Worm (Caenorhabditis elegans) whole organism, mixed stage, embryonic: ENCODE results near the gene F08G2.5.

ENCODE experiments used
- M03D4.4 ChIP-seq: sonication (generic microtip); optimal IDR thresholded peaks from 2 replicates; lab custom pipeline; 2017; ENCODE audit warnings: mild to moderate bottlenecking, missing genetic modification characterization, missing compliant biosample characterization
- bed-3 ChIP-seq: fragments of 200-800 bp; sonication (Bioruptor generic); optimal IDR thresholded peaks from 3 replicates; lab custom pipeline; 2018; ENCODE audit warnings: mild to moderate bottlenecking, missing genetic modification characterization, moderate library complexity, missing compliant biosample characterization
- blmp-1 ChIP-seq: fragments of 150-350 bp; optimal IDR thresholded peaks from 2 replicates; lab custom pipeline; 2014; ENCODE audit warnings: missing biosample characterization, missing genetic modification characterization
- ceh-39 ChIP-seq: fragments of 150-350 bp; optimal IDR thresholded peaks from 2 replicates; lab custom pipeline; 2014; ENCODE audit warnings: missing biosample characterization, missing genetic modification characterization
- ceh-83 ChIP-seq: fragments of 200-800 bp; sonication (Bioruptor generic); optimal IDR thresholded peaks from 2 replicates; lab custom pipeline; 2018; ENCODE audit warnings: mild to moderate bottlenecking, missing genetic modification characterization, missing compliant biosample characterization
- cnd-1 ChIP-seq: fragments of 200-800 bp; sonication (Bioruptor generic); optimal IDR thresholded peaks from 2 replicates; lab custom pipeline; 2018; ENCODE audit warnings: mild to moderate bottlenecking, missing genetic modification characterization, missing compliant biosample characterization
- drap-1 ChIP-seq: fragments of 200-800 bp; sonication (Bioruptor generic); optimal IDR thresholded peaks from 3 replicates; lab custom pipeline; 2018; ENCODE audit warnings: mild to moderate bottlenecking, missing genetic modification characterization, missing compliant biosample characterization
- elt-1 ChIP-seq: sonication (generic microtip); optimal IDR thresholded peaks from 2 replicates; lab custom pipeline; 2017; ENCODE audit warnings: missing genetic modification characterization, mild to moderate bottlenecking, missing compliant biosample characterization, antibody characterized with exemption, moderate library complexity, borderline replicate concordance; ENCODE audit not compliant: insufficient read depth
- elt-3 ChIP-seq: fragments of 150-350 bp; optimal IDR thresholded peaks from 2 replicates; lab custom pipeline; 2014; ENCODE audit warnings: missing biosample characterization, missing genetic modification characterization
- flh-1 ChIP-seq: fragments of 200-800 bp; sonication (Bioruptor generic); optimal IDR thresholded peaks from 2 replicates; lab custom pipeline; 2018; ENCODE audit warnings: mild to moderate bottlenecking, missing genetic modification characterization, moderate library complexity, missing compliant biosample characterization
- ham-2 ChIP-seq: fragments of 200-800 bp; sonication (Bioruptor generic); optimal IDR thresholded peaks from 2 replicates; lab custom pipeline; 2018; ENCODE audit warnings: mild to moderate bottlenecking, missing genetic modification characterization, missing compliant biosample characterization
- hlh-1 ChIP-seq: fragments of 150-350 bp; optimal IDR thresholded peaks from 2 replicates; lab custom pipeline; 2014; ENCODE audit warnings: missing biosample characterization, missing genetic modification reagents, missing genetic modification characterization
- lin-13 ChIP-seq: fragments of 150-350 bp; optimal IDR thresholded peaks from 2 replicates; lab custom pipeline; 2014; ENCODE audit warnings: missing biosample characterization, missing genetic modification characterization
- lin-32 ChIP-seq: fragments of 200-800 bp; sonication (Bioruptor generic); optimal IDR thresholded peaks from 2 replicates; lab custom pipeline; 2018; ENCODE audit warnings: mild to moderate bottlenecking, missing genetic modification characterization, missing compliant biosample characterization
- lsy-2 ChIP-seq: fragments of 150-350 bp; optimal IDR thresholded peaks from 2 replicates; lab custom pipeline; 2014; ENCODE audit warnings: missing biosample characterization, missing genetic modification characterization
- mep-1 ChIP-seq: fragments of 150-350 bp; optimal IDR thresholded peaks from 2 replicates; lab custom pipeline; 2017; ENCODE audit warnings: missing biosample characterization, missing genetic modification reagents, missing genetic modification characterization, inconsistent platforms
- mls-2 ChIP-seq: sonication (generic microtip); optimal IDR thresholded peaks from 2 replicates; lab custom pipeline; 2016; ENCODE audit warnings: mild to moderate bottlenecking, missing genetic modification characterization, moderate library complexity, missing compliant biosample characterization
- nhr-12 ChIP-seq: fragments of 150-350 bp; optimal IDR thresholded peaks from 2 replicates; lab custom pipeline; 2014; ENCODE audit warnings: missing biosample characterization, missing genetic modification characterization
- nhr-2 ChIP-seq: fragments of 150-350 bp; optimal IDR thresholded peaks from 2 replicates; lab custom pipeline; 2014; ENCODE audit warnings: missing biosample characterization, missing genetic modification characterization
- nhr-237 ChIP-seq: fragments of 150-350 bp; optimal IDR thresholded peaks from 2 replicates; lab custom pipeline; 2014; ENCODE audit warnings: missing biosample characterization, missing genetic modification characterization
- nhr-76 ChIP-seq: sonication (generic microtip); optimal IDR thresholded peaks from 2 replicates; lab custom pipeline; 2017; ENCODE audit warnings: missing biosample characterization, missing genetic modification characterization
- pha-4 ChIP-seq: fragments of 150-350 bp; optimal IDR thresholded peaks from 2 replicates; lab custom pipeline; 2018; ENCODE audit warnings: missing biosample characterization, missing genetic modification reagents, missing genetic modification characterization
- sem-2 ChIP-seq: fragments of 200-800 bp; sonication (Bioruptor generic); optimal IDR thresholded peaks from 2 replicates; lab custom pipeline; 2018; ENCODE audit warnings: mild to moderate bottlenecking, missing genetic modification characterization, missing compliant biosample characterization
- snpc-4 ChIP-seq: fragments of 150-350 bp; optimal IDR thresholded peaks from 2 replicates; lab custom pipeline; 2014; ENCODE audit warnings: missing biosample characterization, missing genetic modification characterization
- tbx-8 ChIP-seq: fragments of 200-800 bp; sonication (Bioruptor generic); optimal IDR thresholded peaks from 2 replicates; lab custom pipeline; 2018; ENCODE audit warnings: mild to moderate bottlenecking, missing genetic modification characterization, moderate library complexity, missing compliant biosample characterization
- unc-120 ChIP-seq: sonication (generic microtip); optimal IDR thresholded peaks from 2 replicates; lab custom pipeline; 2017; ENCODE audit warnings: missing genetic modification characterization, missing compliant biosample characterization; ENCODE audit not compliant: poor library complexity, severe bottlenecking
- unc-39 ChIP-seq: fragments of 150-350 bp; optimal IDR thresholded peaks from 2 replicates; lab custom pipeline; 2014; ENCODE audit warnings: missing biosample characterization, missing genetic modification characterization
- unc-62 ChIP-seq: fragments of 150-350 bp; optimal IDR thresholded peaks from 2 replicates; lab custom pipeline; 2014; ENCODE audit warnings: missing biosample characterization, missing genetic modification reagents, missing genetic modification characterization
- zip-8 ChIP-seq: fragments of 150-350 bp; optimal IDR thresholded peaks from 2 replicates; lab custom pipeline; 2014; ENCODE audit warnings: missing biosample characterization, missing genetic modification characterization
- ztf-11 ChIP-seq: fragments of 150-350 bp; optimal IDR thresholded peaks from 2 replicates; lab custom pipeline; 2014; ENCODE audit warnings: missing biosample characterization, missing genetic modification characterization

Gene F08G2.5

DNA sequence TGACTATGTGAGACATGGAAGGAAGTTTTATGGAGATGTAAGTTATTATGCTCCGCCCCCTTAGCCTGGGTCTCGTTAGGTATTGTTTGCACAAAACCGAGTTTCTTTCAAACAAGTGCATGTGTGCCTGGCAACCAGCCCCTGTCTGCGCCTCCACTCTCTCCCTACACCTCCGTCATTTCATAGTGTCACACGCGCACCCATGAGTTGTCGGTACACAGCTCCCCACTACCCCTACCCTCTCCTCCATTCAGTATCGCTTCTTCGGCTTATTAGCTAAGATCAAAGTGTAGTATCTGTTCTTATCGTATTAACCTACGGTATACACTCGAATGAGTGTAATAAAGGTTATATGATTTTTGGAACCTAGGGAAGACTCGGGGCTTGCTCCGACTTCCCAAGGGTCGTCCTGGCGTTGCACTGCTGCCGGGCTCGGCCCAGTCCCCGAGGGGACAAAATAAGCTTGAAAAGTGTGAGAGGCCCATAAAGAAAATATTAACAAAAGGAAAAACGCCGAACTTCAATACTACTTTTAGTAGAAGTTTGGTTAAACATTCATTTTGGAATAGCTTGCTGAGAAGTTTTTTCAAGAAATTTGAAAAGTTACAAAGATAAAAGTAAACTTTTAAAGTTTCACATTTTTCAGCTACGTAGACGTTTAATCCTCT is 19.2 kb upstream of the F08G2.5 start:
- peak; percentile 28 for TF ChIP-seq nhr-2 (tag; lab: Kevin White, UChicago)
- peak; percentile 23 for TF ChIP-seq cnd-1 (tag; lab: Kevin White, UChicago)

DNA sequence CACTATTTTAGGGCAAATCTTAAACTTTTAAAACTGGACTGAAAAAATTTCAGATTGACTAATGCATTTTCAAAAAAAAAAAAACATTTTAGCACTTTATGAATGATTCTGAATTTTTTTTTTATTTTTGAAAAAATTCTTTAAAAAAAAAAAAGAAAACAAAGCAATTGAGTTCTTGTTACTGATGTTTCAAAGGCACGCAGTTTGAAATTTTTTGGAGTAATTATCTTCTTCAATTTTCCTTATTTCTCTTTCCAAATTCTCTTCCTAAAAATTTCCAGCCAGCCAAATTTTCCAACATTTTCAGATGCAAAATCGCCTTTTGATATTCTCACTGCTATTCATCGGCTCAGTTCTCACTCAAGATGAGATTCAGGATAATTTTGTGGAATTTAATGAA is 18.6 kb upstream of the F08G2.5 start, which contains the start of gene F08G2.8:
Gene F08G2.8 (plus strand): TSS at position 301 of the 400 bp plus-strand sequence.
- no peak for TF ChIP-seq M03D4.4

DNA sequence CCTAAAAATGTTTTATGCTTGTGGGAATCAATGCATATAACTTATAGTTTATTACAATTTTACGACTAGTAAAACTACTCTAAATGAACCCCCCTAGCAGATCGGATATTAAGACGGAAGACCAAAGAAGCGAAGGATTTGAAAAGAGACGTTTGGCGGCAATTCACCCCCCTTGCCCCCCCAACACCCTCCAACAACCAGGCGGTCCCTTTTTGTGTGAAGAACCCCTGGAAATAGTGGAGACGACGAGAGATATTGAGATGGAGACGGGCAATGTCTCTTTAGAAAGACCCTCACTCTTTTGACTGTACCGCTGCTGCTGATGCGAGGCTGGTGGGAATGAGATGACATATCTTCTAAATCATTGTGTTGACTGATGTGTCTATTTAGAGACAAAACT is 13.9 kb upstream of the F08G2.5 start:
- no peak for TF ChIP-seq tbx-8 (GFP tag; lab: Kevin White, UChicago)
- no peak for TF ChIP-seq nhr-76
- no peak for TF ChIP-seq flh-1
- no peak for TF ChIP-seq sem-2
- no peak for TF ChIP-seq M03D4.4
- TF ChIP-seq lsy-2 (tag; lab: Kevin White, UChicago) = no peak
- peak; percentile 7 for TF ChIP-seq nhr-2 (tag; lab: Kevin White, UChicago)
- no peak for TF ChIP-seq ztf-11 (tag; lab: Kevin White, UChicago)
- no peak for TF ChIP-seq nhr-237 (tag; lab: Kevin White, UChicago)
- peak; percentile 37 for TF ChIP-seq cnd-1 (tag; lab: Kevin White, UChicago)
- no peak for TF ChIP-seq drap-1 (GFP tag; lab: Kevin White, UChicago)
- peak; percentile 20 for TF ChIP-seq hlh-1
- TF ChIP-seq ceh-83 = no peak
- no peak for TF ChIP-seq elt-1 (tag; lab: Kevin White, UChicago)
- TF ChIP-seq lin-32 = no peak
- TF ChIP-seq unc-62 = no peak
- TF ChIP-seq mep-1 (tag; lab: Kevin White, UChicago) = no peak
- TF ChIP-seq mls-2 (tag; lab: Kevin White, UChicago) = no peak
- TF ChIP-seq unc-120 (tag; lab: Kevin White, UChicago) = peak; percentile 15

DNA sequence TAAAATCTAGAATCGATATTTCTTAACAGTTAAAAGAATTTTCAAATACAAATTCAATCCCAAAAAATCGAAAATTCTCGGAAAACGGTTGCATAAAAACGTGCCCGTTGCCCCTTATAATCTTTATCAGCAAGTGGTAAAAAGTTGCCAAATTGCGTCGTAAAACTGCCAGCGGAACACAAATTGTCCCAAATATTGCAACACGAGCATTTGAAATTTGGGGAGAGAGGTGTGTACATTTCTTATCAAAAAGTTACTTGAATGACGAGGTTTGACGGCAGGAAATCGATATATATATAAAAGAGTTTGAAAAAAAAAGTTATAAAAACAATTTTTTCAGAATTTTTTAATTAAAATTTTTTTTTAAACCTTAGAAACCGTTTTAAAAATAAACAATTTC is 12.6 kb upstream of the F08G2.5 start:
- no peak for TF ChIP-seq snpc-4 (tag; lab: Kevin White, UChicago)
- TF ChIP-seq lin-13 = no peak
- TF ChIP-seq bed-3 (GFP tag; lab: Kevin White, UChicago) = no peak

DNA sequence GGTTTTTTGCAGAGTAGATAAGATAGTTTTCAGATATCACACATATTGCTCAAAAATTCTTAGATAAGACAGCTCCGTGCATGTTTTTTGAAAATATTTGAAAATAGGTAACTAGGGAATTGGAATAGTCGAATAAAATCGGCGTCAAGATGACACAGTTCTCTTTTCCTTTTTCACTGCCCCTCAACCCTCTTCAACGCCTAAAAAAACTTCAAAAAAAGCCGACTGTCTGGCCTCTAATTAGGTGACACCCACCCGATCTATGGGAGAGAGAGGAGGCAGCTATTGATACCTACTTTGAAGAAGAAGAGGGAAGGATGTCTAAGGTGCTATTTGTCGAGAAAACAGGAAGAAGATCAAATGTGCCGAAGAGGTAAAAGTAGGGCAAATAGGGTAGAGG is 8.9 kb upstream of the F08G2.5 start:
- TF ChIP-seq sem-2 (no peak), nhr-237 (tag; lab: Kevin White, UChicago) (no peak), pha-4 (no peak), unc-39 (no peak), ham-2 (GFP tag; lab: Kevin White, UChicago) (no peak), cnd-1 (tag; lab: Kevin White, UChicago) (no peak)

DNA sequence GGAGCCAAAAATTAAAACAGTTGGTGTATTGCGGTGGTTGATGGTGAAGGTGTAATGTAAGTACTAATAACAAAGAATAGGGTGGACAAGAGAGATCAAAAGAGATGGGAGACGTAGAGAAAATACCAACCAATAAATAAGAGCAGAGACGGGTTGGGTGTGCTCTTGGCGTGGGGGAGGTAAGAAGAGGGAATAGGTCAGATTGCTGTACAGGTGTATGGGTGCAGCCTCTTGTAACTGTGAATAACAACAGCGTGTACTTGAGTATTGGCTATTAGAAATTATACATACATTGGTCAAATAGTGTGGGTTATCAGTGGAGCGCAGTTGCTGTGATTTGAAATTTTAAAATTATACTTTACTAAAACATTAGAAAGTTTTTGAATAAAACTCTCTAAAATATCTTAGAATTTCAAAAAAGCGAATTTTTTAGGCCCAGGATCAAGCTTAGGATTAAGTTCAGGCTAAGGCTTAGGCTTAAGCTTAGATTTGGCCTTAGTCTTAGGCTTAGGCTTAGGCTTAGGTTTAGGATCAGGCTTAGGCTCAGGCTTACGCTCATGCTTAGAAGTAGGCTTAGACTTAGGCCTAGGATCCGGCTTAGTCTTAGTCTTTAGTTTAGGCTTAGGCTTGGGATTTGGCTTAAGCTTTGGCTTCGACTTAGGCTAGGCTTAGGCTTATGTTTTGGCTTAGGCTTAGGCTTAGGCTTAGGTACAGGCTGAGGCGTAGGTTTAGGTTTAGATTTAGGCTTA is 7.8 kb upstream of the F08G2.5 start, which contains the start of gene F08G2.7:
Gene F08G2.7 (minus strand): TSS at position 51 of the 749 bp plus-strand sequence.
- TF ChIP-seq nhr-2 (tag; lab: Kevin White, UChicago) (peak; percentile 25), unc-62 (no peak), hlh-1 (peak; percentile 78)

DNA sequence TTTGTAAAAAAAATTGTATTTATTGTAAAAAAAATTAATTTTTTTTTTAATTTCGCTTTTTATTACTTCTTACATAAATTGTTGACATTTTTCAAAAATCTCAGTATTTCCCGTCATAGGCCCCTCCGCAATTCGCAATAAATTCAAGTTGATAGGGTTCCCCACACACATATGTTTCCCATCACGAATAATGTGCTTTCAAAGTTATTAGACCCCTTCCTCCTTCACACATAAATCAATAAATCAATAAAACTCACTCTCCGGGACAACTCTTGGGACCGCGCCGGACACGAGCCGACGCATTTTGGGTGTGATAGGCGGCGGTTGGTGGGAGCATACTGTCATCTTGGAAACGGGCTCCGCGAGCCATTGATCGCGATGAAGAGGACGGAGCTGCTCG is 6.0 kb upstream of the F08G2.5 start:
- no peak for TF ChIP-seq mls-2 (tag; lab: Kevin White, UChicago)
- no peak for TF ChIP-seq blmp-1 (tag; lab: Kevin White, UChicago)
- no peak for TF ChIP-seq ceh-39
- no peak for TF ChIP-seq M03D4.4
- TF ChIP-seq cnd-1 (tag; lab: Kevin White, UChicago) = no peak
- no peak for TF ChIP-seq lin-32
- no peak for TF ChIP-seq zip-8 (tag; lab: Kevin White, UChicago)
- no peak for TF ChIP-seq sem-2
- TF ChIP-seq lsy-2 (tag; lab: Kevin White, UChicago) = no peak
- no peak for TF ChIP-seq nhr-76
- TF ChIP-seq unc-62 = no peak
- no peak for TF ChIP-seq elt-3 (tag; lab: Kevin White, UChicago)
- no peak for TF ChIP-seq unc-39
- no peak for TF ChIP-seq unc-120 (tag; lab: Kevin White, UChicago)
- no peak for TF ChIP-seq nhr-12 (tag; lab: Kevin White, UChicago)
- TF ChIP-seq, all 35 proteins: peak for 0
